Worm (Caenorhabditis elegans) whole organism, late embryonic: Measurements from ENCODE around the gene syx-4.

Source experiments
- C08G9.2 ChIP-seq: sonication (generic microtip); optimal IDR thresholded peaks from 2 replicates; lab custom pipeline; 2016; ENCODE audit warnings: mild to moderate bottlenecking, missing genetic modification characterization, moderate library complexity, missing compliant biosample characterization
- F13H6.1 ChIP-seq: sonication (generic microtip); optimal IDR thresholded peaks from 2 replicates; lab custom pipeline; 2016; ENCODE audit warnings: missing genetic modification characterization, missing compliant biosample characterization
- K02D7.2 ChIP-seq: sonication (generic microtip); optimal IDR thresholded peaks from 2 replicates; lab custom pipeline; 2017; ENCODE audit warnings: mild to moderate bottlenecking, missing genetic modification characterization, missing compliant biosample characterization
- T23F11.4 ChIP-seq: fragments of 200-800 bp; sonication (Bioruptor generic); optimal IDR thresholded peaks from 2 replicates; lab custom pipeline; 2018; ENCODE audit warnings: mild to moderate bottlenecking, missing genetic modification characterization, missing compliant biosample characterization
- Y22D7AL.16 ChIP-seq: sonication (generic microtip); optimal IDR thresholded peaks from 2 replicates; lab custom pipeline; 2016; ENCODE audit warnings: missing genetic modification characterization, missing compliant biosample characterization
- ceh-18 ChIP-seq: sonication (generic microtip); optimal IDR thresholded peaks from 2 replicates; lab custom pipeline; 2016; ENCODE audit warnings: missing genetic modification characterization, missing compliant biosample characterization
- ceh-24 ChIP-seq: sonication (generic microtip); optimal IDR thresholded peaks from 2 replicates; lab custom pipeline; 2016; ENCODE audit warnings: mild to moderate bottlenecking, missing genetic modification characterization, missing compliant biosample characterization
- ceh-31 ChIP-seq: sonication (generic microtip); optimal IDR thresholded peaks from 2 replicates; lab custom pipeline; 2016; ENCODE audit warnings: missing genetic modification characterization, missing compliant biosample characterization
- ceh-34 ChIP-seq: sonication (generic microtip); optimal IDR thresholded peaks from 2 replicates; lab custom pipeline; 2016; ENCODE audit warnings: mild to moderate bottlenecking, missing genetic modification characterization, missing compliant biosample characterization
- ceh-45 ChIP-seq: fragments of 200-800 bp; sonication (Bioruptor generic); IDR thresholded peaks from 2 replicates; pipeline ENCODE4 v1.3.6; 2022; ENCODE audit warnings: missing genetic modification reagents, missing genetic modification characterization, missing compliant biosample characterization
- ceh-9 ChIP-seq: sonication (generic microtip); optimal IDR thresholded peaks from 2 replicates; lab custom pipeline; 2016; ENCODE audit warnings: mild to moderate bottlenecking, missing genetic modification characterization, inconsistent platforms, missing compliant biosample characterization
- che-1 ChIP-seq: sonication (generic microtip); optimal IDR thresholded peaks from 2 replicates; lab custom pipeline; 2016; ENCODE audit warnings: mild to moderate bottlenecking, missing genetic modification characterization, missing compliant biosample characterization
- dve-1 ChIP-seq: sonication (generic microtip); optimal IDR thresholded peaks from 2 replicates; lab custom pipeline; 2017; ENCODE audit warnings: antibody characterized with exemption, mild to moderate bottlenecking, missing genetic modification characterization, missing compliant biosample characterization
- ets-4 ChIP-seq: sonication (generic microtip); optimal IDR thresholded peaks from 2 replicates; lab custom pipeline; 2016; ENCODE audit warnings: missing genetic modification characterization, missing compliant biosample characterization
- fkh-6 ChIP-seq: sonication (generic microtip); optimal IDR thresholded peaks from 2 replicates; lab custom pipeline; 2016; ENCODE audit warnings: missing genetic modification characterization, missing compliant biosample characterization
- hlh-13 ChIP-seq: fragments of 200-800 bp; sonication (Bioruptor generic); optimal IDR thresholded peaks from 2 replicates; lab custom pipeline; 2018; ENCODE audit warnings: mild to moderate bottlenecking, missing genetic modification characterization, missing compliant biosample characterization
- hlh-15 ChIP-seq: sonication (generic microtip); optimal IDR thresholded peaks from 2 replicates; lab custom pipeline; 2016; ENCODE audit warnings: missing genetic modification characterization, missing compliant biosample characterization
- hlh-30 ChIP-seq: sonication (generic microtip); optimal IDR thresholded peaks from 2 replicates; lab custom pipeline; 2017; ENCODE audit warnings: antibody characterized with exemption, missing genetic modification characterization, missing compliant biosample characterization; ENCODE audit not compliant: insufficient read depth
- hlh-8 ChIP-seq: sonication (generic microtip); optimal IDR thresholded peaks from 2 replicates; lab custom pipeline; 2016; ENCODE audit warnings: missing genotype, missing genetic modification characterization, missing compliant biosample characterization
- mec-3 ChIP-seq: sonication (generic microtip); optimal IDR thresholded peaks from 2 replicates; lab custom pipeline; 2016; ENCODE audit warnings: borderline replicate concordance, missing genetic modification characterization, missing compliant biosample characterization
- nfya-1 ChIP-seq: sonication (generic microtip); optimal IDR thresholded peaks from 2 replicates; lab custom pipeline; 2017; ENCODE audit warnings: missing genetic modification characterization, mild to moderate bottlenecking, missing compliant biosample characterization, antibody characterized with exemption, moderate library complexity
- nhr-11 ChIP-seq: fragments of 150-350 bp; optimal IDR thresholded peaks from 2 replicates; lab custom pipeline; 2014; ENCODE audit warnings: missing biosample characterization, missing genetic modification characterization
- nhr-232 ChIP-seq: sonication (generic microtip); optimal IDR thresholded peaks from 2 replicates; lab custom pipeline; 2016; ENCODE audit warnings: missing genetic modification characterization, missing compliant biosample characterization
- npax-4 ChIP-seq: sonication (generic microtip); optimal IDR thresholded peaks from 2 replicates; lab custom pipeline; 2016; ENCODE audit warnings: missing genetic modification characterization, missing compliant biosample characterization
- odd-2 ChIP-seq: sonication (generic microtip); optimal IDR thresholded peaks from 2 replicates; lab custom pipeline; 2017; ENCODE audit warnings: antibody characterized with exemption, mild to moderate bottlenecking, missing genetic modification characterization, missing compliant biosample characterization
- pag-3 ChIP-seq: sonication (generic microtip); optimal IDR thresholded peaks from 2 replicates; lab custom pipeline; 2016; ENCODE audit warnings: missing compliant biosample characterization, missing genetic modification characterization, borderline replicate concordance
- pros-1 ChIP-seq: fragments of 150-350 bp; optimal IDR thresholded peaks from 2 replicates; lab custom pipeline; 2014; ENCODE audit warnings: missing biosample characterization, missing genetic modification reagents, missing genetic modification characterization
- ref-2 ChIP-seq: sonication (generic microtip); optimal IDR thresholded peaks from 2 replicates; lab custom pipeline; 2016; ENCODE audit warnings: missing genetic modification characterization, missing compliant biosample characterization
- rnt-1 ChIP-seq: sonication (generic microtip); optimal IDR thresholded peaks from 2 replicates; lab custom pipeline; 2016; ENCODE audit warnings: missing genetic modification characterization, missing compliant biosample characterization
- sdc-2 ChIP-seq: sonication (generic microtip); optimal IDR thresholded peaks from 2 replicates; lab custom pipeline; 2016; ENCODE audit warnings: missing genotype, missing genetic modification characterization, missing compliant biosample characterization
- sox-2 ChIP-seq: fragments of 200-800 bp; sonication (Bioruptor generic); IDR thresholded peaks from 2 replicates; pipeline ENCODE4 v1.3.6; 2022; ENCODE audit warnings: missing genetic modification reagents, missing genetic modification characterization, missing compliant biosample characterization
- sox-4 ChIP-seq: sonication (generic microtip); optimal IDR thresholded peaks from 2 replicates; lab custom pipeline; 2017; ENCODE audit warnings: mild to moderate bottlenecking, missing genetic modification characterization, inconsistent platforms, missing compliant biosample characterization
- syd-9 ChIP-seq: sonication (generic microtip); optimal IDR thresholded peaks from 2 replicates; lab custom pipeline; 2016; ENCODE audit warnings: mild to moderate bottlenecking, missing genetic modification characterization, moderate library complexity, missing compliant biosample characterization
- tbx-2 ChIP-seq: sonication (generic microtip); optimal IDR thresholded peaks from 2 replicates; lab custom pipeline; 2016; ENCODE audit warnings: missing genetic modification characterization, missing compliant biosample characterization
- tbx-7 ChIP-seq: sonication (generic microtip); optimal IDR thresholded peaks from 2 replicates; lab custom pipeline; 2016; ENCODE audit warnings: missing genotype, missing genetic modification characterization, missing compliant biosample characterization
- ttx-3 ChIP-seq: sonication (generic microtip); optimal IDR thresholded peaks from 2 replicates; lab custom pipeline; 2016; ENCODE audit warnings: missing genetic modification reagents, missing genetic modification characterization, missing compliant biosample characterization
- unc-42 ChIP-seq: sonication (generic microtip); optimal IDR thresholded peaks from 2 replicates; lab custom pipeline; 2016; ENCODE audit warnings: missing genotype, missing genetic modification characterization, missing compliant biosample characterization
- unc-55 ChIP-seq: sonication (generic microtip); optimal IDR thresholded peaks from 2 replicates; lab custom pipeline; 2017; ENCODE audit warnings: missing biosample characterization, missing genetic modification reagents, missing genetic modification characterization
- zip-5 ChIP-seq: sonication (generic microtip); optimal IDR thresholded peaks from 2 replicates; lab custom pipeline; 2016; ENCODE audit warnings: missing genetic modification characterization, missing compliant biosample characterization

Gene syx-4

DNA sequence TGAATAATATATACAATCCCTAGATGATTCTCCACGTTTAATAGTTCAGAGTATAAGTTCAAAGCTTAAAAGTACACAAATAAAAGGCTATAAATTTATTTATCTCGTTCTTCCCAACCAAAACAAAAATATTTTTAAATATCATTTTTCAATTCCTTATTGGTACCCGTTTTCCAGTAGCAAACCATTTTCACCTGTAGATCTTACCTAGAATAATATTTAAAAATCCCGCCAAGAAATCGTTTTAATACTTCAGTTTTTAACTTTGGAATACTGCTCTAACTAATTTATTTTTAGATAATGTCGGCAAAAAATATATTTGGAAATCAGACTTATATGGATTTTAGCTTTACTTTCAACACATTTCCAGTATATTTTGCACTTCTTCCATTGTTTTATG, 35.2 kb downstream of the syx-4 start, which contains the start of gene sru-7:
sru-7 (plus strand) TSS at position 301 of the 400 bp plus-strand sequence.
- TF ChIP-seq ceh-45 (GFP tag; lab: Robert Waterston, UW) (no peak), ceh-9 (tag; lab: Kevin White, UChicago) (no peak), T23F11.4 (GFP tag; lab: Kevin White, UChicago) (no peak), ttx-3 (tag; lab: Kevin White, UChicago) (no peak), ceh-18 (tag; lab: Kevin White, UChicago) (no peak), unc-55 (GFP tag; lab: Kevin White, UChicago) (no peak), K02D7.2 (no peak), hlh-8 (tag; lab: Kevin White, UChicago) (no peak), odd-2 (tag; lab: Kevin White, UChicago) (no peak), hlh-15 (no peak), syd-9 (tag; lab: Kevin White, UChicago) (no peak), sox-4 (tag; lab: Kevin White, UChicago) (no peak), ceh-24 (tag; lab: Kevin White, UChicago) (no peak), npax-4 (no peak), ets-4 (tag; lab: Kevin White, UChicago) (no peak), che-1 (tag; lab: Kevin White, UChicago) (no peak), fkh-6 (tag; lab: Kevin White, UChicago) (no peak), sox-2 (no peak)
- TF ChIP-seq, all 69 proteins: peak for 0

DNA sequence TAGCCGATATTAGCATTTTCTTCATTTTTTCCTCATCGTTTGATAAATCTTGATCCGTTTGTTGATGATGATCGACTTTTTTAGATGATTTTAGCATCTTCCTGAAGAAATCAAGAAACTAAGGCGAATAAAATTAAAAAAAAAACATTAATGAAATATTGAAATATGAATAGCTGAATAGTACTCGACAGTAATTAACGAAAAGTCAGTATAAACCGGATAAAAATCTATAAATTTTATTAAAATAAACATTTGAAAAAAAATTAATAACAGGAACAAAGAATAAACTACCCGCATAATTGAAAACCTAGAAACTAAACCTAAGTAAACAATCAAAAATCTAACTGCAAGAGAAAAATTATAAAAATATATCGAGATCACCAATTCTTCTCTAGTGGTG, 39.2 kb downstream of the syx-4 start, which contains the start of gene C28C12.12:
C28C12.12 (minus strand) TSS at position 101 of the 400 bp plus-strand sequence.
- TF ChIP-seq pag-3 (no peak), F13H6.1 (tag; lab: Kevin White, UChicago) (no peak), zip-5 (tag; lab: Kevin White, UChicago) (no peak), nhr-11 (tag; lab: Kevin White, UChicago) (no peak), ttx-3 (tag; lab: Kevin White, UChicago) (no peak), hlh-15 (no peak), hlh-30 (tag; lab: Kevin White, UChicago) (no peak), rnt-1 (no peak), unc-42 (tag; lab: Kevin White, UChicago) (no peak), ceh-34 (no peak), pros-1 (no peak), Y22D7AL.16 (no peak), sdc-2 (no peak), tbx-7 (tag; lab: Kevin White, UChicago) (no peak), dve-1 (tag; lab: Kevin White, UChicago) (no peak), ceh-9 (tag; lab: Kevin White, UChicago) (no peak), nhr-232 (tag; lab: Kevin White, UChicago) (no peak)

DNA sequence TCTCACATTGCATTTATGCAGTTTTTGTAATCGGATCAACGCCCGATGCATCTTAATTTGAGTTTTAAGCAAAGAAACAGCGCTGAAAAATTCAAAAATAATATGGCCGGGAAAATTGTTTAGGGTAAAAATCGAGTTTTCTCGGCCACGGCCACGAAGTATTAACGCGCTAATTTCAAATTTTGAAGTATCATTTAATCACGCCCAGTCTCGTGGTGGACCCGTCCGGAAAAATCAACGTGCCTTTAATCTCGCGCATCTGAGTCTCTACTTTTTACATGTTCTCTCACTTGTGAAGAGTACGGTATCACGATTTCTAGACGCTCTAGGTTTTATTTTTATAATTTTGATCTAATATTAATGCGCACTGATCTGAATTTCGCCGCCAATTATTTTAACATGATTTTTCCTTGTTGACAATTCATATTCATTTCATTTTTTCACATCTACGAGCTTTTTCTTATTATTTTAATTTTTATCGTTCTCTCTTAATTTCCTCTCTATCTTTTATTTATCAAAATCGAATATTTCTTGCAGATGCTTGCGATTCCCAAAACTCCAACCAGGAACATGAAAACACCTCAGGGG, 41.8 kb downstream of the syx-4 start, which contains the start of the genes acdh-13 and mesp-1:
acdh-13 (minus strand) TSS at position 51 of the 588 bp plus-strand sequence.
mesp-1 (plus strand) TSS at position 538 of the 588 bp plus-strand sequence.
- TF ChIP-seq C08G9.2 (tag; lab: Kevin White, UChicago) (peak; percentile 78), tbx-7 (tag; lab: Kevin White, UChicago) (peak; percentile 19), ref-2 (peak; percentile 46), ceh-31 (tag; lab: Kevin White, UChicago) (peak; percentile 69), tbx-2 (tag; lab: Kevin White, UChicago) (peak; percentile 38), F13H6.1 (tag; lab: Kevin White, UChicago) (no peak), zip-5 (tag; lab: Kevin White, UChicago) (peak; percentile 22), rnt-1 (peak; percentile 29), mec-3 (tag; lab: Kevin White, UChicago) (no peak), nfya-1 (tag; lab: Kevin White, UChicago) (peak; percentile 13), ets-4 (tag; lab: Kevin White, UChicago) (peak; percentile 37), hlh-13 (GFP tag; lab: Kevin White, UChicago) (no peak)
